Worm (Caenorhabditis elegans) whole organism, L1 larva: ENCODE data around the gene nhr-171.
"Not testable (repeated sequence)": the region's sequence is repeated elsewhere in the genome, so short reads cannot be mapped to it uniquely, and the experiment has no call there.

ENCODE experiments used
- C16A3.4 ChIP-seq: fragments of 150-350 bp; optimal IDR thresholded peaks from 2 replicates; lab custom pipeline; 2014; ENCODE audit warnings: missing biosample characterization, missing genetic modification characterization
- Y116A8C.19 ChIP-seq: sonication (generic microtip); optimal IDR thresholded peaks from 2 replicates; lab custom pipeline; 2016; ENCODE audit warnings: missing compliant biosample characterization, missing genetic modification characterization, borderline replicate concordance
- aha-1 ChIP-seq: fragments of 150-350 bp; optimal IDR thresholded peaks from 2 replicates; lab custom pipeline; 2014; ENCODE audit warnings: missing biosample characterization, missing genetic modification characterization
- alr-1 ChIP-seq: fragments of 200-800 bp; sonication (Bioruptor generic); optimal IDR thresholded peaks from 2 replicates; lab custom pipeline; 2018; ENCODE audit warnings: borderline replicate concordance, mild to moderate bottlenecking, missing genetic modification characterization, missing compliant biosample characterization
- ama-1 ChIP-seq: fragments of 150-350 bp; optimal IDR thresholded peaks from 2 replicates; lab custom pipeline; 2014
- ceh-63 ChIP-seq: fragments of 200-800 bp; sonication (Bioruptor generic); optimal IDR thresholded peaks from 2 replicates; lab custom pipeline; 2018; ENCODE audit warnings: mild to moderate bottlenecking, missing genetic modification characterization, missing compliant biosample characterization
- ceh-8 ChIP-seq: fragments of 200-800 bp; sonication (Bioruptor generic); optimal IDR thresholded peaks from 2 replicates; lab custom pipeline; 2018; ENCODE audit warnings: mild to moderate bottlenecking, missing genetic modification characterization, moderate library complexity, missing compliant biosample characterization
- ceh-82 ChIP-seq, 3 experiments: fragments of 150-350 bp in 1 of 3; sonication (generic microtip) in 2 of 3; optimal IDR thresholded peaks; 2 replicates each; lab custom pipeline; 2014 to 2017; ENCODE audit warnings: missing biosample characterization in 3 of 3, missing genetic modification characterization in 3 of 3
- efl-1 ChIP-seq, 4 experiments: fragments of 150-350 bp; optimal IDR thresholded peaks in 3 of 4; peaks in 1 of 4; 1 replicate in 1 of 4; 2 replicates in 3 of 4; lab custom pipeline; 2014; ENCODE audit warnings: missing biosample characterization in 2 of 4, missing genetic modification characterization in 2 of 4, missing genetic modification reagents in 2 of 4
- ets-5 ChIP-seq: fragments of 200-800 bp; sonication (Bioruptor generic); IDR thresholded peaks from 2 replicates; pipeline ENCODE4 v1.3.6; 2022; ENCODE audit warnings: missing genetic modification characterization, missing compliant biosample characterization
- fkh-4 ChIP-seq: sonication (generic microtip); optimal IDR thresholded peaks from 2 replicates; lab custom pipeline; 2016; ENCODE audit warnings: missing compliant biosample characterization, missing genetic modification characterization, borderline replicate concordance
- fkh-8 ChIP-seq: sonication (generic microtip); optimal IDR thresholded peaks from 2 replicates; lab custom pipeline; 2016; ENCODE audit warnings: mild to moderate bottlenecking, missing genetic modification characterization, missing compliant biosample characterization
- grh-1 ChIP-seq: fragments of 200-800 bp; sonication (Bioruptor generic); IDR thresholded peaks from 2 replicates; pipeline ENCODE4 v1.3.6; 2022; ENCODE audit warnings: missing genetic modification reagents, missing genetic modification characterization, missing compliant biosample characterization
- hlh-17 ChIP-seq: fragments of 200-800 bp; sonication (Bioruptor generic); optimal IDR thresholded peaks from 2 replicates; lab custom pipeline; 2018; ENCODE audit warnings: missing genetic modification characterization, mild to moderate bottlenecking, missing compliant biosample characterization, moderate library complexity, borderline replicate concordance
- hlh-4 ChIP-seq: sonication (generic microtip); optimal IDR thresholded peaks from 2 replicates; lab custom pipeline; 2016; ENCODE audit warnings: mild to moderate bottlenecking, missing genetic modification characterization, missing compliant biosample characterization
- irx-1 ChIP-seq: sonication (generic microtip); optimal IDR thresholded peaks from 2 replicates; lab custom pipeline; 2016; ENCODE audit warnings: missing genetic modification characterization, missing compliant biosample characterization
- lin-13 ChIP-seq: fragments of 150-350 bp; optimal IDR thresholded peaks from 2 replicates; lab custom pipeline; 2014; ENCODE audit warnings: missing biosample characterization, missing genetic modification reagents, missing genetic modification characterization
- lin-14 ChIP-seq: fragments of 200-800 bp; sonication (Bioruptor generic); optimal IDR thresholded peaks from 2 replicates; lab custom pipeline; 2018; ENCODE audit warnings: mild to moderate bottlenecking, missing genetic modification characterization, moderate library complexity, missing compliant biosample characterization
- lin-15B ChIP-seq: fragments of 150-350 bp; sonication (generic microtip); optimal IDR thresholded peaks from 3 replicates; lab custom pipeline; 2014; ENCODE audit warnings: missing biosample characterization, missing genetic modification characterization
- lin-35 ChIP-seq, 2 experiments: fragments of 150-350 bp; optimal IDR thresholded peaks; 2 replicates each; lab custom pipeline; 2014; ENCODE audit warnings: missing biosample characterization in 2 of 2, missing genetic modification characterization in 2 of 2, missing genetic modification reagents in 2 of 2
- lin-39 ChIP-seq: fragments of 150-350 bp; optimal IDR thresholded peaks from 2 replicates; lab custom pipeline; 2014; ENCODE audit warnings: missing biosample characterization, missing genetic modification reagents, missing genetic modification characterization
- lsy-2 ChIP-seq, 2 experiments: fragments of 150-350 bp; optimal IDR thresholded peaks; 2 replicates each; lab custom pipeline; 2014; ENCODE audit warnings: missing biosample characterization in 2 of 2, missing genetic modification characterization in 2 of 2
- mdl-1 ChIP-seq, 2 experiments: fragments of 150-350 bp; optimal IDR thresholded peaks; 2 replicates each; lab custom pipeline; 2014 to 2017; ENCODE audit warnings: missing biosample characterization in 2 of 2, missing genetic modification characterization in 2 of 2, inconsistent platforms in 1 of 2
- mep-1 ChIP-seq: fragments of 150-350 bp; optimal IDR thresholded peaks from 2 replicates; lab custom pipeline; 2014; ENCODE audit warnings: missing biosample characterization, missing genetic modification characterization
- nhr-11 ChIP-seq: fragments of 150-350 bp; optimal IDR thresholded peaks from 2 replicates; lab custom pipeline; 2014; ENCODE audit warnings: missing biosample characterization, missing genetic modification characterization
- nhr-12 ChIP-seq: sonication (generic microtip); optimal IDR thresholded peaks from 2 replicates; lab custom pipeline; 2017; ENCODE audit warnings: missing biosample characterization, missing genetic modification characterization
- nhr-19 ChIP-seq: fragments of 200-800 bp; sonication (Bioruptor generic); conservative IDR thresholded peaks from 2 replicates; pipeline ENCODE4 v1.3.6; 2022; ENCODE audit warnings: missing genetic modification characterization, missing compliant biosample characterization
- nhr-28 ChIP-seq: fragments of 150-350 bp; optimal IDR thresholded peaks from 2 replicates; lab custom pipeline; 2014; ENCODE audit warnings: missing biosample characterization, missing genetic modification characterization
- nhr-71 ChIP-seq: sonication (generic microtip); optimal IDR thresholded peaks from 2 replicates; lab custom pipeline; 2016; ENCODE audit warnings: mild to moderate bottlenecking, missing genetic modification characterization, moderate library complexity, missing compliant biosample characterization
- nhr-76 ChIP-seq: sonication (generic microtip); optimal IDR thresholded peaks from 2 replicates; lab custom pipeline; 2017; ENCODE audit warnings: missing biosample characterization, missing genetic modification characterization
- nhr-77 ChIP-seq: fragments of 150-350 bp; optimal IDR thresholded peaks from 2 replicates; lab custom pipeline; 2014; ENCODE audit warnings: missing biosample characterization, missing genetic modification characterization
- nhr-85 ChIP-seq: sonication (generic microtip); peaks from one replicate; lab custom pipeline; 2016; ENCODE audit warnings: missing genetic modification characterization, inconsistent platforms, missing compliant biosample characterization
- pag-3 ChIP-seq: sonication (generic microtip); optimal IDR thresholded peaks from 2 replicates; lab custom pipeline; 2017; ENCODE audit warnings: missing genetic modification characterization, mild to moderate bottlenecking, missing compliant biosample characterization, antibody characterized with exemption, borderline replicate concordance; ENCODE audit not compliant: insufficient read depth
- pqm-1 ChIP-seq: sonication (generic microtip); optimal IDR thresholded peaks from 3 replicates; lab custom pipeline; 2017; ENCODE audit warnings: missing biosample characterization, missing genetic modification characterization
- snu-23 ChIP-seq: sonication (generic microtip); optimal IDR thresholded peaks from 2 replicates; lab custom pipeline; 2016; ENCODE audit warnings: missing genetic modification characterization, missing compliant biosample characterization
- sox-4 ChIP-seq: sonication (generic microtip); optimal IDR thresholded peaks from 2 replicates; lab custom pipeline; 2016; ENCODE audit warnings: missing genetic modification characterization, missing compliant biosample characterization
- sup-37 ChIP-seq: fragments of 200-800 bp; sonication (Bioruptor generic); optimal IDR thresholded peaks from 2 replicates; lab custom pipeline; 2018; ENCODE audit warnings: mild to moderate bottlenecking, missing genetic modification characterization, missing compliant biosample characterization
- swsn-7 ChIP-seq: sonication (generic microtip); optimal IDR thresholded peaks from 2 replicates; lab custom pipeline; 2016; ENCODE audit warnings: missing genetic modification characterization, missing compliant biosample characterization
- tbx-2 ChIP-seq: sonication (generic microtip); optimal IDR thresholded peaks from 2 replicates; lab custom pipeline; 2016; ENCODE audit warnings: missing genetic modification characterization, missing compliant biosample characterization
- tlp-1 ChIP-seq: fragments of 150-350 bp; optimal IDR thresholded peaks from 2 replicates; lab custom pipeline; 2014; ENCODE audit warnings: missing biosample characterization, missing genetic modification characterization
- unc-62 ChIP-seq: fragments of 150-350 bp; optimal IDR thresholded peaks from 2 replicates; lab custom pipeline; 2014; ENCODE audit warnings: missing biosample characterization, missing genetic modification reagents, missing genetic modification characterization
- unc-86 ChIP-seq: sonication (generic microtip); optimal IDR thresholded peaks from 2 replicates; lab custom pipeline; 2016; ENCODE audit warnings: missing genetic modification characterization, missing compliant biosample characterization
- unc-98 ChIP-seq: fragments of 200-800 bp; sonication (Bioruptor generic); IDR thresholded peaks from 2 replicates; pipeline ENCODE4 v1.3.6; 2022; ENCODE audit warnings: missing genetic modification characterization, missing compliant biosample characterization
- vab-15 ChIP-seq: sonication (generic microtip); optimal IDR thresholded peaks from 2 replicates; lab custom pipeline; 2017; ENCODE audit warnings: missing genotype, mild to moderate bottlenecking, missing genetic modification characterization, missing compliant biosample characterization
- xbp-1 ChIP-seq: sonication (generic microtip); optimal IDR thresholded peaks from 2 replicates; lab custom pipeline; 2016; ENCODE audit warnings: missing genetic modification characterization, missing compliant biosample characterization
- ztf-11 ChIP-seq, 2 experiments: sonication (generic microtip); optimal IDR thresholded peaks; 2 replicates each; lab custom pipeline; 2016 to 2017; ENCODE audit warnings: missing genetic modification characterization in 2 of 2, missing biosample characterization in 1 of 2, missing compliant biosample characterization in 1 of 2
- ztf-4 ChIP-seq: fragments of 150-350 bp; optimal IDR thresholded peaks from 2 replicates; lab custom pipeline; 2014; ENCODE audit warnings: missing biosample characterization, missing genetic modification characterization

The nhr-171 gene

DNA sequence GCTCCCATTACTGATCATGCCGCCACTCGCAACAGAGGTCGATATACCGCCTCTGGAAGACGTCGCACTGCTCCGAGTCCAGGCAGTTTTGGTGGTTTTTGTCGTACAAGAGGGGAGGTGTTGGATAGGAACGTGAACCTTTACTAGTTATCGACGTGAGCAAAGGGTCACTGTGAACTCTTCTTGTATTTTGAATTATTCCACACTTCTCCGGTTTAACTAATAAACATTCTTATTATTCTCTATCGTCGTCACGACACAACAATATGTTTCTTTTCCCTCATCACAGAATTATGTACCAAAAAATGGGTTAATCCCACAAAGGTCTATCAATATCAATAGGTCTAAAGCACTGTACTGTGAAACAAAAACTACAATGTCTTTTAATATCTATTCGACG lies at the start of gene nhr-171:
Gene nhr-171 (plus strand): TSS at position 301 of the 400 bp plus-strand sequence.
- not testable (repeated sequence) for TF ChIP-seq irx-1, lin-15B, unc-98

DNA sequence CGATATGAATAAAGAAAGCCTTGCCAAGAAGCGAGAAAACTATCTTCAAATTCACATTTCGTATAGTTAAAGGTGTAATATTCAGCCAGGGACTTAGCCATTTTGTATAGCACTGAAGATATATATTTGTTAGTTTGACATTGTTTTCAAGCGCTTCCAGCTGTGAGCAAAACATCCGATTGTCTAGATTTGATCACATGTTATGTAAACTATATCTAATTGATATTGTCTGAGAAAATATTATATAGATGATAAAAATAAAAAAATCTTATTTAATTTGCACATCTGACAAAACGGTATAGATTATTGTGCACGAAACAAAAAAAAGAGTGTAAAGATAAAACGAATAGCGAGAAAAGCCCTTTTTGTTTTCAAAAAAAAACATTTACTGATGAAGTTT lies 46.9 kb upstream of the nhr-171 start, which contains the start of gene srh-89:
Gene srh-89 (minus strand): TSS at position 101 of the 400 bp plus-strand sequence.
- no peak for TF ChIP-seq nhr-85 (tag; lab: Kevin White, UChicago)
- no peak for TF ChIP-seq tlp-1 (tag; lab: Kevin White, UChicago)
- TF ChIP-seq lin-39 (tag; lab: Kevin White, UChicago), result no peak
- TF ChIP-seq nhr-11 (tag; lab: Kevin White, UChicago), result no peak
- TF ChIP-seq lin-14, result no peak
- no peak for TF ChIP-seq unc-98
- no peak for TF ChIP-seq ceh-8 (GFP tag; lab: Kevin White, UChicago)
- no peak for TF ChIP-seq ztf-11 (tag; optimal IDR thresholded peaks at IDR 0.05; lab: Kevin White, UChicago)
- TF ChIP-seq snu-23 (GFP tag; lab: Kevin White, UChicago), result no peak
- TF ChIP-seq lin-35 (GFP tag; optimal IDR thresholded peaks at IDR 0.05; lab: Kevin White, UChicago), result no peak
- no peak for TF ChIP-seq unc-86
- TF ChIP-seq alr-1 (tag; lab: Kevin White, UChicago), result no peak
- TF ChIP-seq hlh-17, result no peak
- no peak for TF ChIP-seq vab-15 (tag; lab: Kevin White, UChicago)
- no peak for TF ChIP-seq Y116A8C.19 (tag; lab: Kevin White, UChicago)
- no peak for TF ChIP-seq hlh-4
- TF ChIP-seq nhr-12 (tag; lab: Kevin White, UChicago), result no peak
- no peak for TF ChIP-seq grh-1 (GFP tag; lab: Robert Waterston, UW)
- no peak for TF ChIP-seq sup-37 (GFP tag; lab: Kevin White, UChicago)
- TF ChIP-seq, all 84 proteins: peak for 0

DNA sequence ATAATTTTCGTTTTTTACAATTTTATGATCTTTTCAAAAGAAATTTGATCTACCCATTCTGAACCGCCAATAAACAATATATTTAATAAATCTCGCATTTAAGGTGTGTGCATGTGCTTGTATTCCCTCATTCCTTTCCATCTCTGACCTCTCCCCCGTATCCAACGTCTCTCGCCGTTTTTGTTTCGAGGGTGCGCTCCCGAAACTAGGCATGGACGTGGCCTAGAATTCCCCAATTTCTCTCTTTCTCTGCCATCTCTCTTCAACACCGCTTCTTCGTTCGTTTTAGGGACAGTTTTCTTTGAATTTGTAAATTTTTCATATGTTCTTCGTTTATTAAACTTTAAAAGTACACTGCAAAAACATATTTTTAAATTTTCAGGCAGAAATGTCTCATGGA lies 46.1 kb upstream of the nhr-171 start, which contains the start of gene F25E5.1:
Gene F25E5.1 (plus strand): TSS at position 376 of the 400 bp plus-strand sequence.
- TF ChIP-seq ama-1 (no peak), pag-3 (tag; lab: Kevin White, UChicago) (no peak), nhr-11 (tag; lab: Kevin White, UChicago) (no peak), nhr-71 (tag; lab: Kevin White, UChicago) (peak; percentile 80), sox-4 (tag; lab: Kevin White, UChicago) (peak; percentile 38), tlp-1 (tag; lab: Kevin White, UChicago) (no peak), nhr-76 (no peak), irx-1 (peak; percentile 44), ceh-82 (tag; optimal IDR thresholded peaks at IDR 0.05; lab: Kevin White, UChicago) (peak; percentile 42 to 73 (median 65)), sup-37 (GFP tag; lab: Kevin White, UChicago) (no peak), lsy-2 (tag; optimal IDR thresholded peaks at IDR 0.05; lab: Kevin White, UChicago) (peak; percentile 55 to 75), fkh-4 (tag; lab: Kevin White, UChicago) (peak; percentile 30), ztf-11 (tag; optimal IDR thresholded peaks at IDR 0.05; lab: Kevin White, UChicago) (peak in 1 of 2 experiments; percentile 72), vab-15 (tag; lab: Kevin White, UChicago) (no peak), aha-1 (tag; lab: Kevin White, UChicago) (no peak), mdl-1 (tag; optimal IDR thresholded peaks at IDR 0.05; lab: Kevin White, UChicago) (peak in 1 of 2 experiments; percentile 58), unc-62 (GFP tag; lab: Kevin White, UChicago) (no peak), unc-98 (peak; percentile 61), ets-5 (GFP tag; lab: Robert Waterston, UW) (no peak), efl-1 (optimal IDR thresholded peaks at IDR 0.05; lab: Kevin White, UChicago) (peak; percentile 79 to 81), efl-1 (GFP tag; optimal IDR thresholded peaks at IDR 0.05 in 1 of 2; lab: Kevin White, UChicago) (peak; percentile 73 to 93), lin-13 (peak; percentile 46), C16A3.4 (tag; lab: Kevin White, UChicago) (peak; percentile 29), lin-14 (peak; percentile 93), pqm-1 (no peak), ztf-4 (no peak), nhr-19 (GFP tag; lab: Robert Waterston, UW) (peak; percentile 70), xbp-1 (peak; percentile 59), fkh-8 (tag; lab: Kevin White, UChicago) (peak; percentile 82), grh-1 (GFP tag; lab: Robert Waterston, UW) (no peak), swsn-7 (tag; lab: Kevin White, UChicago) (peak; percentile 61), tbx-2 (tag; lab: Kevin White, UChicago) (peak; percentile 75), nhr-28 (tag; lab: Kevin White, UChicago) (no peak), ceh-8 (GFP tag; lab: Kevin White, UChicago) (peak; percentile 18), mep-1 (tag; lab: Kevin White, UChicago) (peak; percentile 87), nhr-77 (tag; lab: Kevin White, UChicago) (peak; percentile 34), ceh-63 (GFP tag; lab: Kevin White, UChicago) (no peak), lin-15B (peak; percentile 31)
